Worm (Caenorhabditis elegans): ENCODE results near the gene T05H10.1.

ce11 chrII:8052850-8053249 is 10.5 kb downstream of the T05H10.1 start, which contains the start of gene T05H10.4:
- TF ChIP-seq snpc-4 (tag; optimal IDR thresholded peaks at IDR 0.05) (no peak), arid-1 (GFP tag; conservative IDR thresholded peaks at IDR 0.05) (no peak), ceh-44 (GFP tag; IDR thresholded peaks at IDR 0.05) (no peak), nhr-10 (tag; optimal IDR thresholded peaks at IDR 0.05) (no peak), ZK546.5 (tag; optimal IDR thresholded peaks at IDR 0.05) (no peak), ces-1 (GFP tag; optimal IDR thresholded peaks at IDR 0.05) (no peak), F49E8.2 (tag; optimal IDR thresholded peaks at IDR 0.05; ENCODE audit: borderline replicate concordance) (no peak), unc-62 (GFP tag; optimal IDR thresholded peaks at IDR 0.05 in 1 of 2) (no peak), unc-62 (tag; optimal IDR thresholded peaks at IDR 0.05) (no peak), ZK337.2 (GFP tag; IDR thresholded peaks at IDR 0.05) (no peak)
